Worm (Caenorhabditis elegans): ENCODE data around the gene F08F8.11.

DNA sequence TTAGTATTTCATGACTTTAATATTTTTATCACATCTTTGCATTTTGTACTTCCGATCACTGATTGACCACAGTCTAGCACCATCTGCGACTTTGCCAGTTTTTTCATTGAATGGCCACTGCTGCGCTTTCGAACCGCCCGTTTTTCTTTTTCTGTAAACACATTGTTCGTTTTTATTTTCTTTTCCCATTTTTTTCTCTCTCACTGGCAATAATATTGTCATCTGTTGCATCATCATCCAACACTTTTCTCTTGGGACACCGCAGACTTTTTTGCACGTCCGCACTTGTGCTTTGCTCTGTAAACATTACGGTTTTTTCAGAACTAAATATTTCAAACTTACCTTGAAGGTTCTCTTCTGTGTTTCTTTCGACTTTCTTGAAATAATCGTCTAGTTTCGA lies 7.1 kb upstream of the F08F8.11 start:
- TF ChIP-seq ama-1 (optimal IDR thresholded peaks at IDR 0.05) (no peak), hmg-4 (GFP tag; optimal IDR thresholded peaks at IDR 0.05) (no peak), pes-1 (GFP tag; IDR thresholded peaks at IDR 0.05) (no peak), aly-1 (tag; optimal IDR thresholded peaks at IDR 0.05) (no peak), F13C5.2 (tag; optimal IDR thresholded peaks at IDR 0.05) (no peak), sea-1 (GFP tag; conservative IDR thresholded peaks at IDR 0.05) (no peak)

Measured in whole organism, early embryonic.